Worm (Caenorhabditis elegans) whole organism, mixed stage, embryonic: ENCODE data around the gene mrps-28.

ENCODE experiments used
- bed-3 ChIP-seq: fragments of 200-800 bp; sonication (Bioruptor generic); optimal IDR thresholded peaks from 3 replicates; lab custom pipeline; 2018; ENCODE audit warnings: mild to moderate bottlenecking, missing genetic modification characterization, moderate library complexity, missing compliant biosample characterization
- ceh-39 ChIP-seq: fragments of 150-350 bp; optimal IDR thresholded peaks from 2 replicates; lab custom pipeline; 2014; ENCODE audit warnings: missing biosample characterization, missing genetic modification characterization
- ceh-43 ChIP-seq: fragments of 200-800 bp; sonication (Bioruptor generic); optimal IDR thresholded peaks from 2 replicates; lab custom pipeline; 2018; ENCODE audit warnings: mild to moderate bottlenecking, missing genetic modification characterization, moderate library complexity, missing compliant biosample characterization
- ceh-83 ChIP-seq: fragments of 200-800 bp; sonication (Bioruptor generic); optimal IDR thresholded peaks from 2 replicates; lab custom pipeline; 2018; ENCODE audit warnings: mild to moderate bottlenecking, missing genetic modification characterization, missing compliant biosample characterization
- ces-1 ChIP-seq: fragments of 150-350 bp; optimal IDR thresholded peaks from 2 replicates; lab custom pipeline; 2014; ENCODE audit warnings: missing biosample characterization, missing genetic modification reagents, missing genetic modification characterization
- cnd-1 ChIP-seq: fragments of 200-800 bp; sonication (Bioruptor generic); optimal IDR thresholded peaks from 2 replicates; lab custom pipeline; 2018; ENCODE audit warnings: mild to moderate bottlenecking, missing genetic modification characterization, missing compliant biosample characterization
- drap-1 ChIP-seq: fragments of 200-800 bp; sonication (Bioruptor generic); optimal IDR thresholded peaks from 3 replicates; lab custom pipeline; 2018; ENCODE audit warnings: mild to moderate bottlenecking, missing genetic modification characterization, missing compliant biosample characterization
- elt-1 ChIP-seq: sonication (generic microtip); optimal IDR thresholded peaks from 2 replicates; lab custom pipeline; 2017; ENCODE audit warnings: missing genetic modification characterization, mild to moderate bottlenecking, missing compliant biosample characterization, antibody characterized with exemption, moderate library complexity, borderline replicate concordance; ENCODE audit not compliant: insufficient read depth
- elt-3 ChIP-seq: fragments of 150-350 bp; optimal IDR thresholded peaks from 2 replicates; lab custom pipeline; 2014; ENCODE audit warnings: missing biosample characterization, missing genetic modification characterization
- flh-1 ChIP-seq: fragments of 200-800 bp; sonication (Bioruptor generic); optimal IDR thresholded peaks from 2 replicates; lab custom pipeline; 2018; ENCODE audit warnings: mild to moderate bottlenecking, missing genetic modification characterization, moderate library complexity, missing compliant biosample characterization
- ham-2 ChIP-seq: fragments of 200-800 bp; sonication (Bioruptor generic); optimal IDR thresholded peaks from 2 replicates; lab custom pipeline; 2018; ENCODE audit warnings: mild to moderate bottlenecking, missing genetic modification characterization, missing compliant biosample characterization
- hlh-1 ChIP-seq: fragments of 150-350 bp; optimal IDR thresholded peaks from 2 replicates; lab custom pipeline; 2014; ENCODE audit warnings: missing biosample characterization, missing genetic modification reagents, missing genetic modification characterization
- lin-13 ChIP-seq: fragments of 150-350 bp; optimal IDR thresholded peaks from 2 replicates; lab custom pipeline; 2014; ENCODE audit warnings: missing biosample characterization, missing genetic modification characterization
- lsy-2 ChIP-seq: fragments of 150-350 bp; optimal IDR thresholded peaks from 2 replicates; lab custom pipeline; 2014; ENCODE audit warnings: missing biosample characterization, missing genetic modification characterization
- mab-5 ChIP-seq: fragments of 150-350 bp; optimal IDR thresholded peaks from 2 replicates; lab custom pipeline; 2014; ENCODE audit warnings: missing biosample characterization, missing genetic modification characterization
- mls-2 ChIP-seq: sonication (generic microtip); optimal IDR thresholded peaks from 2 replicates; lab custom pipeline; 2016; ENCODE audit warnings: mild to moderate bottlenecking, missing genetic modification characterization, moderate library complexity, missing compliant biosample characterization
- nhr-2 ChIP-seq: fragments of 150-350 bp; optimal IDR thresholded peaks from 2 replicates; lab custom pipeline; 2014; ENCODE audit warnings: missing biosample characterization, missing genetic modification characterization
- nhr-237 ChIP-seq: fragments of 150-350 bp; optimal IDR thresholded peaks from 2 replicates; lab custom pipeline; 2014; ENCODE audit warnings: missing biosample characterization, missing genetic modification characterization
- nhr-28 ChIP-seq: fragments of 150-350 bp; optimal IDR thresholded peaks from 2 replicates; lab custom pipeline; 2014; ENCODE audit warnings: missing biosample characterization, missing genetic modification characterization
- nhr-76 ChIP-seq: sonication (generic microtip); optimal IDR thresholded peaks from 2 replicates; lab custom pipeline; 2017; ENCODE audit warnings: missing biosample characterization, missing genetic modification characterization
- sem-2 ChIP-seq: fragments of 200-800 bp; sonication (Bioruptor generic); optimal IDR thresholded peaks from 2 replicates; lab custom pipeline; 2018; ENCODE audit warnings: mild to moderate bottlenecking, missing genetic modification characterization, missing compliant biosample characterization
- snpc-4 ChIP-seq: fragments of 150-350 bp; optimal IDR thresholded peaks from 2 replicates; lab custom pipeline; 2014; ENCODE audit warnings: missing biosample characterization, missing genetic modification characterization
- sptf-1 ChIP-seq: sonication (generic microtip); optimal IDR thresholded peaks from 2 replicates; lab custom pipeline; 2017; ENCODE audit warnings: mild to moderate bottlenecking, missing genetic modification characterization, moderate library complexity, missing compliant biosample characterization
- unc-120 ChIP-seq: sonication (generic microtip); optimal IDR thresholded peaks from 2 replicates; lab custom pipeline; 2017; ENCODE audit warnings: missing genetic modification characterization, missing compliant biosample characterization; ENCODE audit not compliant: poor library complexity, severe bottlenecking
- unc-39 ChIP-seq: fragments of 150-350 bp; optimal IDR thresholded peaks from 2 replicates; lab custom pipeline; 2014; ENCODE audit warnings: missing biosample characterization, missing genetic modification characterization
- unc-62 ChIP-seq: fragments of 150-350 bp; optimal IDR thresholded peaks from 2 replicates; lab custom pipeline; 2014; ENCODE audit warnings: missing biosample characterization, missing genetic modification reagents, missing genetic modification characterization
- ztf-11 ChIP-seq: fragments of 150-350 bp; optimal IDR thresholded peaks from 2 replicates; lab custom pipeline; 2014; ENCODE audit warnings: missing biosample characterization, missing genetic modification characterization

Gene mrps-28

ce11 chrV:19664574-19664973, 20.5 kb downstream of the mrps-28 start:
- no peak for TF ChIP-seq sptf-1
- TF ChIP-seq ztf-11 (tag; lab: Kevin White, UChicago): no peak
- TF ChIP-seq ceh-83 (GFP tag; lab: Kevin White, UChicago): no peak
- no peak for TF ChIP-seq bed-3 (GFP tag; lab: Kevin White, UChicago)
- TF ChIP-seq nhr-237 (tag; lab: Kevin White, UChicago): no peak
- TF ChIP-seq drap-1 (GFP tag; lab: Kevin White, UChicago): no peak
- no peak for TF ChIP-seq sem-2 (GFP tag; lab: Kevin White, UChicago)

DNA sequence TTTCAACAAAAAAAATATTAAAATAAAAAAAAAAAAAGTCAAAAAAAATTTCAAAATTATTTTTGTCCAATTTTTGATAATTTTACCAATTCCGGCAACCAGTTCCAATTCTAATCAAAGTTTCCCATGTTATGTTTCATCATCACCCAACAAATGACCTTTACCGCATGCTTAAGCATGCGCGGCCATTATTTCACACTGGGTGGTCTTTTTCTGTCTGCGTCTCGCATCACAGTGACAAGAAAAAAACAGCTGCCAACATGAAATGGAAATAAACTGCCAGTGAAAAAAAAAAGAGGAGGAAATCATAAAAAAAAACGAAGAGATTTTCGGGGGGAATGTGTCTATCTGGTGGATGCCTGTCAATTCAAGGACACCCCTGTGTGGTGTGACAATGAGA, 22.3 kb downstream of the mrps-28 start:
- TF ChIP-seq hlh-1 (tag; lab: Kevin White, UChicago): peak; percentile 16
- TF ChIP-seq cnd-1: no peak

DNA sequence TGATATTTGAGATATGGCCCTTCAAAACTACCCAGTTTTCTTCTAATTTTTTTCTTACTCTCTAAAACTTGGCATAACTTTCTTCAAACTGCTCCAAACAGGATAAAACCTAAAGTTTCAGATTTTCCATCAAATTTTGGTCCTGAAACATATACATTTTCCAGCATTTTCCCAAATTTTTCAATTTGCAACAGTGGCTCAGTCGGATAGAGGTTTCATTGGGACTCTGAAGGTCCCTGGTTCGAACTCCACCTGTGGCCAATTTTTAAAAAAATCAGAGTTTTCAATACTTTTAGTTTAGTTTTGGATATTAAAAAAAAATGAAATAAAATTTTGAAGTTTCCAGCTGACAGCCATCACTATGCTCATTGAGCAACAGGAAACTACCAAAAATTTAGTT, 23.7 kb downstream of the mrps-28 start:
- TF ChIP-seq nhr-28 (tag; lab: Kevin White, UChicago) (no peak), elt-1 (tag; lab: Kevin White, UChicago) (no peak), snpc-4 (tag; lab: Kevin White, UChicago) (no peak), nhr-2 (no peak), sptf-1 (no peak)

ce11 chrV:19668213-19668612, 24.2 kb downstream of the mrps-28 start:
- no peak for TF ChIP-seq ces-1 (GFP tag; lab: Kevin White, UChicago)
- TF ChIP-seq mls-2 (tag; lab: Kevin White, UChicago): no peak
- TF ChIP-seq ham-2 (GFP tag; lab: Kevin White, UChicago): no peak
- TF ChIP-seq nhr-76 (tag; lab: Kevin White, UChicago): no peak

- TF ChIP-seq unc-62 (GFP tag; lab: Kevin White, UChicago) (no peak), nhr-237 (tag; lab: Kevin White, UChicago) (no peak), ztf-11 (tag; lab: Kevin White, UChicago) (no peak), lsy-2 (tag; lab: Kevin White, UChicago) (no peak), snpc-4 (tag; lab: Kevin White, UChicago) (no peak), flh-1 (GFP tag; lab: Kevin White, UChicago) (no peak), ceh-39 (tag; lab: Kevin White, UChicago) (no peak), unc-120 (tag; lab: Kevin White, UChicago) (no peak), lin-13 (tag; lab: Kevin White, UChicago) (no peak), cnd-1 (no peak), hlh-1 (tag; lab: Kevin White, UChicago) (no peak), ham-2 (GFP tag; lab: Kevin White, UChicago) (no peak), bed-3 (GFP tag; lab: Kevin White, UChicago) (no peak), unc-39 (tag; lab: Kevin White, UChicago) (no peak), ceh-43 (GFP tag; lab: Kevin White, UChicago) (no peak), ces-1 (GFP tag; lab: Kevin White, UChicago) (no peak), nhr-76 (tag; lab: Kevin White, UChicago) (no peak), elt-3 (tag; lab: Kevin White, UChicago) (no peak)
Measured at ce11 chrV:19669959-19670358, 25.9 kb downstream of the mrps-28 start, which contains the start of gene Y43F8C.11. Gene Y43F8C.11, plus strand, starts transcription at chrV:19670259.

- no peak for TF ChIP-seq ces-1 (GFP tag; lab: Kevin White, UChicago)
Measured at ce11 chrV:19670866-19671265, 26.8 kb downstream of the mrps-28 start.

- TF ChIP-seq hlh-1 (tag; lab: Kevin White, UChicago): no peak
- no peak for TF ChIP-seq ceh-43 (GFP tag; lab: Kevin White, UChicago)
- TF ChIP-seq ham-2 (GFP tag; lab: Kevin White, UChicago): no peak
- no peak for TF ChIP-seq nhr-76 (tag; lab: Kevin White, UChicago)
- TF ChIP-seq lsy-2 (tag; lab: Kevin White, UChicago): no peak
- TF ChIP-seq mab-5 (tag; lab: Kevin White, UChicago): no peak
- TF ChIP-seq ztf-11 (tag; lab: Kevin White, UChicago): no peak
- TF ChIP-seq sptf-1: no peak
- TF ChIP-seq ces-1 (GFP tag; lab: Kevin White, UChicago): no peak
- TF ChIP-seq, all 35 proteins: peak for 0
Measured at ce11 chrV:19671816-19672215, 27.8 kb downstream of the mrps-28 start.
